Fruit fly (Drosophila melanogaster) whole organism, prepupa: ENCODE measurements around the gene Polr2F.

Experiments used
- Blimp-1 ChIP-seq: fragments of 200-800 bp; sonication (Bioruptor generic); optimal IDR thresholded peaks from 3 replicates; lab custom pipeline; 2017; ENCODE audit warnings: missing biosample characterization, missing genetic modification characterization, mild to moderate bottlenecking, moderate library complexity, missing genetic modification reagents
- CG10631 ChIP-seq: fragments of 200-800 bp; sonication (Bioruptor generic); optimal IDR thresholded peaks from 2 replicates; lab custom pipeline; 2016; ENCODE audit warnings: missing biosample characterization, missing genetic modification characterization
- CG10669 ChIP-seq: fragments of 200-800 bp; sonication (Bioruptor generic); optimal IDR thresholded peaks from 3 replicates; lab custom pipeline; 2018; ENCODE audit warnings: missing biosample characterization, mild to moderate bottlenecking, missing genetic modification characterization, moderate library complexity
- CG11294 ChIP-seq: fragments of 200-800 bp; sonication (Bioruptor generic); IDR thresholded peaks from 2 replicates; pipeline ENCODE4 v1.3.6; 2022; ENCODE audit warnings: missing biosample characterization, missing genetic modification characterization
- CG11762 ChIP-seq: fragments of 200-800 bp; sonication (Bioruptor generic); optimal IDR thresholded peaks from 3 replicates; lab custom pipeline; 2016; ENCODE audit warnings: missing biosample characterization, missing genetic modification characterization; ENCODE audit not compliant: insufficient read depth
- CG15336 ChIP-seq: fragments of 200-800 bp; sonication (Bioruptor generic); IDR thresholded peaks from 2 replicates; pipeline ENCODE4 v1.3.6; 2022; ENCODE audit warnings: missing biosample characterization, missing genetic modification characterization
- CG1621 ChIP-seq: fragments of 200-800 bp; sonication (Bioruptor generic); optimal IDR thresholded peaks from 3 replicates; lab custom pipeline; 2018; ENCODE audit warnings: missing biosample characterization, mild to moderate bottlenecking, missing genetic modification characterization
- CG16779 ChIP-seq: fragments of 200-800 bp; sonication (Bioruptor generic); optimal IDR thresholded peaks from 3 replicates; lab custom pipeline; 2017; ENCODE audit warnings: missing biosample characterization, mild to moderate bottlenecking, missing genetic modification characterization
- CG3032 ChIP-seq: fragments of 200-800 bp; optimal IDR thresholded peaks from 2 replicates; lab custom pipeline; 2019; ENCODE audit warnings: missing biosample characterization, mild to moderate bottlenecking, missing genetic modification characterization, moderate library complexity
- CG32006 ChIP-seq: fragments of 200-800 bp; sonication (Bioruptor generic); optimal IDR thresholded peaks from 3 replicates; lab custom pipeline; 2017; ENCODE audit warnings: missing biosample characterization, mild to moderate bottlenecking, missing genetic modification characterization
- CG34406 ChIP-seq: fragments of 200-800 bp; sonication (Bioruptor generic); optimal IDR thresholded peaks from 3 replicates; lab custom pipeline; 2016; ENCODE audit warnings: missing biosample characterization, missing genetic modification characterization
- CG3919 ChIP-seq: fragments of 200-800 bp; sonication (Bioruptor generic); optimal IDR thresholded peaks from 3 replicates; lab custom pipeline; 2016; ENCODE audit warnings: missing biosample characterization, missing genetic modification characterization
- CG6163 ChIP-seq: fragments of 200-800 bp; sonication (Bioruptor generic); IDR thresholded peaks from 3 replicates; pipeline ENCODE4 v1.3.6; 2022; ENCODE audit warnings: missing biosample characterization, missing genetic modification characterization
- CG7368 ChIP-seq: fragments of 200-800 bp; sonication (Bioruptor generic); optimal IDR thresholded peaks from 3 replicates; lab custom pipeline; 2016; ENCODE audit warnings: missing biosample characterization, missing genetic modification characterization
- CG8119 ChIP-seq: fragments of 200-800 bp; sonication (Bioruptor generic); IDR thresholded peaks from 3 replicates; pipeline ENCODE4 v1.3.6; 2022; ENCODE audit warnings: missing biosample characterization, missing genetic modification characterization
- CG8319 ChIP-seq: fragments of 200-800 bp; sonication (Bioruptor generic); optimal IDR thresholded peaks from 3 replicates; lab custom pipeline; 2016; ENCODE audit warnings: missing biosample characterization, missing genetic modification characterization
- CG9139 ChIP-seq: fragments of 200-800 bp; sonication (Bioruptor generic); optimal IDR thresholded peaks from 3 replicates; lab custom pipeline; 2017; ENCODE audit warnings: missing biosample characterization, mild to moderate bottlenecking, missing genetic modification characterization
- Eip78C ChIP-seq: fragments of 200-800 bp; sonication (Bioruptor generic); peaks from one replicate; lab custom pipeline; 2016; ENCODE audit warnings: missing biosample characterization, missing genetic modification characterization
- Ets96B ChIP-seq: fragments of 200-800 bp; optimal IDR thresholded peaks from 2 replicates; lab custom pipeline; 2019; ENCODE audit warnings: missing biosample characterization, mild to moderate bottlenecking, missing genetic modification characterization, moderate library complexity
- Hr39 ChIP-seq: fragments of 200-800 bp; sonication (Bioruptor generic); optimal IDR thresholded peaks from 2 replicates; lab custom pipeline; 2016; ENCODE audit warnings: missing biosample characterization, missing genetic modification characterization
- Lpt ChIP-seq: fragments of 200-800 bp; sonication (Bioruptor generic); optimal IDR thresholded peaks from 3 replicates; lab custom pipeline; 2016; ENCODE audit warnings: missing biosample characterization, missing genetic modification characterization
- Met ChIP-seq: fragments of 200-800 bp; sonication (Bioruptor generic); optimal IDR thresholded peaks from 3 replicates; lab custom pipeline; 2016; ENCODE audit warnings: missing biosample characterization, missing genetic modification characterization
- OdsH ChIP-seq: fragments of 200-800 bp; sonication (Bioruptor generic); optimal IDR thresholded peaks from 3 replicates; lab custom pipeline; 2016; ENCODE audit warnings: missing biosample characterization, missing genetic modification characterization
- Smox ChIP-seq: fragments of 200-800 bp; sonication (Bioruptor generic); optimal IDR thresholded peaks from 3 replicates; lab custom pipeline; 2016; ENCODE audit warnings: missing biosample characterization, missing genetic modification characterization
- achi ChIP-seq: fragments of 200-800 bp; sonication (Bioruptor generic); optimal IDR thresholded peaks from 3 replicates; lab custom pipeline; 2016; ENCODE audit warnings: missing biosample characterization, missing genetic modification characterization
- eg ChIP-seq: fragments of 200-800 bp; sonication (Bioruptor generic); IDR thresholded peaks from 3 replicates; pipeline ENCODE4 v1.3.6; 2022; ENCODE audit warnings: missing biosample characterization, missing genetic modification characterization
- esn ChIP-seq: fragments of 200-800 bp; sonication (Bioruptor generic); optimal IDR thresholded peaks from 2 replicates; lab custom pipeline; 2016; ENCODE audit warnings: missing biosample characterization, mild to moderate bottlenecking, missing genetic modification characterization, moderate library complexity
- fd59A ChIP-seq: fragments of 200-800 bp; sonication (Bioruptor generic); optimal IDR thresholded peaks from 2 replicates; lab custom pipeline; 2017; ENCODE audit warnings: missing biosample characterization, mild to moderate bottlenecking, missing genetic modification characterization, missing genetic modification reagents
- fd85E ChIP-seq: fragments of 200-800 bp; sonication (Bioruptor generic); optimal IDR thresholded peaks from 3 replicates; lab custom pipeline; 2016; ENCODE audit warnings: missing biosample characterization, missing genetic modification characterization
- fkh ChIP-seq: fragments of 200-800 bp; sonication (Bioruptor generic); optimal IDR thresholded peaks from 3 replicates; lab custom pipeline; 2017; ENCODE audit warnings: missing biosample characterization, mild to moderate bottlenecking, missing genetic modification characterization, moderate library complexity
- lz ChIP-seq: fragments of 200-800 bp; sonication (Bioruptor generic); optimal IDR thresholded peaks from 3 replicates; lab custom pipeline; 2016; ENCODE audit warnings: missing biosample characterization, missing genetic modification characterization
- net ChIP-seq: fragments of 200-800 bp; sonication (Bioruptor generic); optimal IDR thresholded peaks from 3 replicates; lab custom pipeline; 2016; ENCODE audit warnings: missing biosample characterization, missing genetic modification characterization
- spab ChIP-seq: fragments of 200-800 bp; sonication (Bioruptor generic); optimal IDR thresholded peaks from 2 replicates; lab custom pipeline; 2017; ENCODE audit warnings: missing biosample characterization, mild to moderate bottlenecking, missing genetic modification characterization, missing genetic modification reagents
- ss ChIP-seq, 2 experiments: fragments of 200-800 bp; sonication (Bioruptor generic); optimal IDR thresholded peaks; 2 replicates in 1 of 2; 3 replicates in 1 of 2; lab custom pipeline; 2017 to 2018; ENCODE audit warnings: mild to moderate bottlenecking in 2 of 2, missing biosample characterization in 2 of 2, missing genetic modification characterization in 2 of 2, moderate library complexity in 1 of 2
- svp ChIP-seq: fragments of 200-800 bp; sonication (Bioruptor generic); peaks from one replicate; lab custom pipeline; 2016; ENCODE audit warnings: missing biosample characterization, missing genetic modification characterization

The Polr2F gene

DNA sequence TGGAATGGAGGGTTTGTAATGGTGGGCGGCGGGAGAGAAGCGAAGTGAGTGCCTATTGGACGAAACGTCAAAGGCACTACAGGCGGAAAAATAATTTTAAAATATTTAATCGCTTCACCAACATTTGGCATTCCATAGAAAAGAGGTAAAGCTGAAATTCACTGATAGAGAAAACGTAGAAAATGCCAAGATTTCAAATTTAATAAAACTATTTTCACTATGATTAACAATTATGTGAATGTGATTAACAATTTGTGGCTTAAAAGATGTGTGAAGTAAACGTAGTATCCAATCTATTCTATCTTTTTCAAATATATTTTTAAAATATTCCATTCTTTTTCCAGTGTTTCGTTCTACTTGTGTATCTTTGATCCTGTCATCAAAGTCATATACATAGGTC is 17.8 kb downstream of the Polr2F start:
- peak; percentile 74 for TF ChIP-seq Eip78C (GFP tag; lab: Kevin White, UChicago)
- TF ChIP-seq CG8119 (GFP tag; lab: Robert Waterston, UW): 0 out of 3 replicates have a peak, but pooled peaks have one; percentile 41
- no peak for TF ChIP-seq achi (GFP tag; lab: Kevin White, UChicago)
- no peak for TF ChIP-seq CG7368 (GFP tag; lab: Kevin White, UChicago)
- peak; percentile 37 for TF ChIP-seq CG10631 (GFP tag; lab: Kevin White, UChicago)
- peak; percentile 30 for TF ChIP-seq fd59A (GFP tag; lab: Kevin White, UChicago)
- TF ChIP-seq CG9139: no peak
- TF ChIP-seq net (GFP tag; lab: Kevin White, UChicago): peak; percentile 29
- peak; percentile 36 for TF ChIP-seq CG3032
- TF ChIP-seq spab (GFP tag; lab: Kevin White, UChicago): peak; percentile 14
- peak; percentile 15 for TF ChIP-seq Lpt (GFP tag; lab: Kevin White, UChicago)
- peak; percentile 56 for TF ChIP-seq CG32006
- peak; percentile 27 for TF ChIP-seq CG10669 (GFP tag; lab: Kevin White, UChicago)
- peak; percentile 15 for TF ChIP-seq CG3919 (GFP tag; lab: Kevin White, UChicago)
- peak; percentile 22 for TF ChIP-seq Ets96B (tag; lab: Kevin White, UChicago)

DNA sequence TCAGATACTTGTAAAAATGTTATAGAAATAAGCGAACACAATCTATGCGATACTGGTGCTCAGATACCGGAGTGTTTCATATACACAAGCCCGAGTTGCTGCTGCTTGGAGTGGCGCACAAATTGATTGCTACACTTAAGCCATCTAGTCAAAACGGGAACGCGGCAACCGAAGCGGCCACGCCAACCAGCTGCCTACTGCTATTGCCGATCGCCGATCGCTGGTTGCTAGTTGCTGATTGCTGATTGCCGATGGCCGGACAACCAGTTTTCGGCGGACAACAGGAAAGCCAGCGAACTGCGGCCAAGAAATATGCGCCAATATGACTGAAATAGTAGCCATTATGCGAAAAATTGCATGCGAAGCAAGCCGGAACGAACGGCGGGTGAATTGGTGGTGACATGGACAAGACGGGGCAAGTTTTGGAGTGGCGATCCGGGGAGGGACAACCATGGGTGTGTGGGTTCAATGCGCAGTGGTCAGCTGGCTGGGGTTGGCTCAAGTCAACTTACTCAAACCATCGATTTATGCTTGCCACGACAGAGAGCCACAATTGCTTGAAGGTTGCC is 18.6 kb downstream of the Polr2F start:
- TF ChIP-seq svp (GFP tag; lab: Kevin White, UChicago) (no peak), CG16779 (tag; lab: Kevin White, UChicago) (no peak), Smox (no peak), eg (GFP tag; lab: Robert Waterston, UW) (0 out of 3 replicates have a peak, but pooled peaks have one; percentile 23), CG10669 (GFP tag; lab: Kevin White, UChicago) (no peak), ss (GFP tag; optimal IDR thresholded peaks at IDR 0.05; lab: Kevin White, UChicago) (peak in 1 of 2 experiments; percentile 58), Met (GFP tag; lab: Kevin White, UChicago) (no peak), CG11294 (GFP tag; lab: Robert Waterston, UW) (no peak), CG15336 (no peak; the same call in 1 of the 2 replicates), Eip78C (GFP tag; lab: Kevin White, UChicago) (peak; percentile 40), CG3032 (no peak), CG1621 (tag; lab: Kevin White, UChicago) (peak; percentile 54), Hr39 (no peak), Lpt (GFP tag; lab: Kevin White, UChicago) (peak; percentile 41), CG10631 (GFP tag; lab: Kevin White, UChicago) (no peak), Blimp-1 (no peak), CG11762 (GFP tag; lab: Kevin White, UChicago) (no peak), net (GFP tag; lab: Kevin White, UChicago) (no peak), CG6163 (GFP tag; lab: Robert Waterston, UW) (no peak), CG3919 (GFP tag; lab: Kevin White, UChicago) (no peak), fd85E (GFP tag; lab: Kevin White, UChicago) (no peak), CG34406 (no peak), esn (GFP tag; lab: Kevin White, UChicago) (no peak), CG8319 (GFP tag; lab: Kevin White, UChicago) (no peak), OdsH (GFP tag; lab: Kevin White, UChicago) (no peak), lz (GFP tag; lab: Kevin White, UChicago) (no peak)

- TF ChIP-seq CG9139 (no peak), fkh (GFP tag; lab: Kevin White, UChicago) (no peak), Blimp-1 (peak; percentile 61)
Measured at dm6 chr3R:5392033-5392432, 20.4 kb downstream of the Polr2F start.

- TF ChIP-seq CG15336 (no peak), eg (GFP tag; lab: Robert Waterston, UW) (peak; percentile 39; the same call in 1 of the 3 replicates), Lpt (GFP tag; lab: Kevin White, UChicago) (no peak), CG1621 (tag; lab: Kevin White, UChicago) (no peak)
Measured at dm6 chr3R:5392621-5393020, 21.0 kb downstream of the Polr2F start, which contains the start of gene kkv. Gene kkv (minus strand): TSS chr3R:5392866.
